Fruit fly (Drosophila melanogaster) whole organism, embryonic: ENCODE measurements around the gene mTTF.

Experiments used
- Bteb2 ChIP-seq: fragments of 200-800 bp; sonication (Bioruptor generic); optimal IDR thresholded peaks from 2 replicates; lab custom pipeline; 2016; ENCODE audit warnings: missing biosample characterization, missing genetic modification characterization
- CG12071 ChIP-seq: fragments of 200-800 bp; sonication (Bioruptor generic); optimal IDR thresholded peaks from 3 replicates; lab custom pipeline; 2018; ENCODE audit warnings: missing biosample characterization, mild to moderate bottlenecking, missing genetic modification characterization
- CG12155 ChIP-seq: fragments of 200-800 bp; sonication (Bioruptor generic); optimal IDR thresholded peaks from 3 replicates; lab custom pipeline; 2016; ENCODE audit warnings: missing biosample characterization, missing genetic modification characterization
- CG14441 ChIP-seq: fragments of 200-800 bp; sonication (Bioruptor generic); IDR thresholded peaks from 2 replicates; pipeline ENCODE4 v1.3.6; 2022; ENCODE audit warnings: missing biosample characterization, missing genetic modification characterization
- CG1603 ChIP-seq: fragments of 200-800 bp; sonication (Bioruptor generic); optimal IDR thresholded peaks from 2 replicates; lab custom pipeline; 2019; ENCODE audit warnings: missing biosample characterization, mild to moderate bottlenecking, missing genetic modification characterization, moderate library complexity
- CG16779 ChIP-seq: fragments of 200-800 bp; sonication (Bioruptor generic); IDR thresholded peaks from 2 replicates; pipeline ENCODE4 v1.3.6; 2022; ENCODE audit warnings: missing biosample characterization, missing genetic modification characterization
- CG17359 ChIP-seq: fragments of 200-800 bp; sonication (Bioruptor generic); optimal IDR thresholded peaks from 3 replicates; lab custom pipeline; 2018; ENCODE audit warnings: missing biosample characterization, mild to moderate bottlenecking, missing genetic modification characterization, moderate library complexity
- CG2889 ChIP-seq: fragments of 200-800 bp; sonication (Bioruptor generic); IDR thresholded peaks from 3 replicates; pipeline ENCODE4 v1.3.6; 2022; ENCODE audit warnings: missing biosample characterization, missing genetic modification characterization
- CG3281 ChIP-seq: fragments of 200-800 bp; sonication (Bioruptor generic); optimal IDR thresholded peaks from 3 replicates; lab custom pipeline; 2017; ENCODE audit warnings: missing biosample characterization, mild to moderate bottlenecking, missing genetic modification characterization
- CG43689 ChIP-seq: fragments of 200-800 bp; sonication (Bioruptor generic); IDR thresholded peaks from 2 replicates; pipeline ENCODE4 v1.3.6; 2022; ENCODE audit warnings: missing biosample characterization, missing genetic modification characterization
- CG6689 ChIP-seq: fragments of 200-800 bp; sonication (Bioruptor generic); IDR thresholded peaks from 2 replicates; pipeline ENCODE4 v1.3.6; 2022; ENCODE audit warnings: missing biosample characterization, missing genetic modification characterization
- CG6791 ChIP-seq: fragments of 200-800 bp; sonication (Bioruptor generic); IDR thresholded peaks from 3 replicates; pipeline ENCODE4 v1.3.6; 2022; ENCODE audit warnings: missing biosample characterization, missing genetic modification characterization; ENCODE audit not compliant: partially characterized antibody
- CG8290 ChIP-seq, 3 experiments: fragments of 200-800 bp; sonication (Bioruptor generic); optimal IDR thresholded peaks; 2 replicates each; lab custom pipeline; 2016 to 2019; ENCODE audit warnings: missing biosample characterization in 3 of 3, missing genetic modification characterization in 3 of 3, mild to moderate bottlenecking in 2 of 3, moderate library complexity in 1 of 3
- CG8388 ChIP-seq: fragments of 200-800 bp; sonication (Bioruptor generic); optimal IDR thresholded peaks from 2 replicates; lab custom pipeline; 2019; ENCODE audit warnings: missing biosample characterization, mild to moderate bottlenecking, missing genetic modification characterization, moderate library complexity
- Drgx ChIP-seq: fragments of 200-800 bp; sonication (Bioruptor generic); IDR thresholded peaks from 2 replicates; pipeline ENCODE4 v1.3.6; 2022; ENCODE audit warnings: missing biosample characterization, missing genetic modification characterization
- Fer3 ChIP-seq: fragments of 200-800 bp; sonication (Bioruptor generic); optimal IDR thresholded peaks from 2 replicates; lab custom pipeline; 2018; ENCODE audit warnings: missing biosample characterization, mild to moderate bottlenecking, missing genetic modification characterization, moderate library complexity
- GATAe ChIP-seq: fragments of 200-800 bp; sonication (Bioruptor generic); conservative IDR thresholded peaks from 2 replicates; pipeline ENCODE4 v1.3.6; 2022; ENCODE audit warnings: missing biosample characterization, missing genetic modification characterization
- H15 ChIP-seq: fragments of 200-800 bp; sonication (Bioruptor generic); IDR thresholded peaks from 3 replicates; pipeline ENCODE4 v1.3.6; 2022; ENCODE audit warnings: missing biosample characterization, missing genetic modification characterization
- MESR4 ChIP-seq: fragments of 200-800 bp; sonication (Bioruptor generic); optimal IDR thresholded peaks from 2 replicates; lab custom pipeline; 2018; ENCODE audit warnings: missing biosample characterization, mild to moderate bottlenecking, missing genetic modification characterization, moderate library complexity
- Med ChIP-seq: fragments of 200-800 bp; sonication (Bioruptor generic); peaks from one replicate; lab custom pipeline; 2016; ENCODE audit warnings: missing biosample characterization, missing genetic modification characterization, mild to moderate bottlenecking, inconsistent platforms, moderate library complexity
- Myb ChIP-seq: fragments of 200-800 bp; sonication (Bioruptor generic); optimal IDR thresholded peaks from 2 replicates; lab custom pipeline; 2016; ENCODE audit warnings: missing biosample characterization, missing genetic modification characterization
- Pdp1 ChIP-seq, 2 experiments: fragments of 200-800 bp; sonication (Bioruptor generic); optimal IDR thresholded peaks; 3 replicates each; lab custom pipeline; 2016; ENCODE audit warnings: missing biosample characterization in 2 of 2, missing genetic modification characterization in 2 of 2, mild to moderate bottlenecking in 1 of 2, moderate library complexity in 1 of 2
- YL-1 ChIP-seq: fragments of 200-800 bp; sonication (Bioruptor generic); optimal IDR thresholded peaks from 3 replicates; lab custom pipeline; 2017; ENCODE audit warnings: missing biosample characterization, mild to moderate bottlenecking, missing genetic modification characterization
- ac ChIP-seq: fragments of 200-800 bp; sonication (Bioruptor generic); optimal IDR thresholded peaks from 3 replicates; lab custom pipeline; 2017; ENCODE audit warnings: missing biosample characterization, mild to moderate bottlenecking, missing genetic modification characterization
- bowl ChIP-seq: fragments of 200-800 bp; sonication (Bioruptor generic); IDR thresholded peaks from 2 replicates; pipeline ENCODE4 v1.3.6; 2022; ENCODE audit warnings: missing biosample characterization, missing genetic modification characterization
- dan ChIP-seq: fragments of 200-800 bp; sonication (Bioruptor generic); IDR thresholded peaks from 2 replicates; pipeline ENCODE4 v1.3.6; 2022; ENCODE audit warnings: missing biosample characterization, missing genetic modification characterization
- en ChIP-seq: fragments of 200-800 bp; sonication (Bioruptor generic); optimal IDR thresholded peaks from 2 replicates; lab custom pipeline; 2016; ENCODE audit warnings: missing biosample characterization, missing genetic modification characterization
- exex ChIP-seq: fragments of 200-800 bp; sonication (Bioruptor generic); optimal IDR thresholded peaks from 4 replicates; lab custom pipeline; 2018; ENCODE audit warnings: missing biosample characterization, mild to moderate bottlenecking, missing genetic modification characterization, moderate library complexity
- ftz-f1 ChIP-seq: fragments of 200-800 bp; sonication (Bioruptor generic); optimal IDR thresholded peaks from 2 replicates; lab custom pipeline; 2016; ENCODE audit warnings: missing biosample characterization, missing genetic modification characterization
- lab ChIP-seq: fragments of 200-800 bp; sonication (Bioruptor generic); optimal IDR thresholded peaks from 3 replicates; lab custom pipeline; 2017; ENCODE audit warnings: missing biosample characterization, missing genetic modification characterization, mild to moderate bottlenecking, moderate library complexity, missing genetic modification reagents
- pho ChIP-seq: fragments of 200-800 bp; sonication (Bioruptor generic); optimal IDR thresholded peaks from 2 replicates; lab custom pipeline; 2016; ENCODE audit warnings: missing biosample characterization, missing genetic modification characterization
- run ChIP-seq: fragments of 200-800 bp; sonication (Bioruptor generic); optimal IDR thresholded peaks from 3 replicates; lab custom pipeline; 2018; ENCODE audit warnings: missing biosample characterization, mild to moderate bottlenecking, missing genetic modification characterization
- sens ChIP-seq: fragments of 200-800 bp; sonication (Bioruptor generic); peaks from one replicate; lab custom pipeline; 2016; ENCODE audit warnings: missing biosample characterization, missing genetic modification characterization
- slbo ChIP-seq: fragments of 200-800 bp; sonication (Bioruptor generic); IDR thresholded peaks from 2 replicates; pipeline ENCODE4 v1.3.6; 2022; ENCODE audit warnings: missing biosample characterization, missing genetic modification characterization
- slp2 ChIP-seq: fragments of 200-800 bp; sonication (Bioruptor generic); optimal IDR thresholded peaks from 2 replicates; lab custom pipeline; 2016; ENCODE audit warnings: missing biosample characterization, missing genetic modification characterization
- so ChIP-seq: fragments of 200-800 bp; sonication (Bioruptor generic); IDR thresholded peaks from 3 replicates; pipeline ENCODE4 v1.3.6; 2022; ENCODE audit warnings: missing biosample characterization, missing genetic modification characterization
- tap ChIP-seq: fragments of 200-800 bp; optimal IDR thresholded peaks from 3 replicates; lab custom pipeline; 2019; ENCODE audit warnings: missing biosample characterization, mild to moderate bottlenecking, missing genetic modification characterization, moderate library complexity
- ttk ChIP-seq: fragments of 200-800 bp; sonication (Bioruptor generic); IDR thresholded peaks from 2 replicates; pipeline ENCODE4 v2.1.2; 2022; ENCODE audit warnings: missing biosample characterization, missing genetic modification characterization
- vfl ChIP-seq: fragments of 200-800 bp; sonication (Bioruptor generic); optimal IDR thresholded peaks from 2 replicates; lab custom pipeline; 2016; ENCODE audit warnings: missing biosample characterization, missing genetic modification characterization
- wor ChIP-seq: fragments of 200-800 bp; sonication (Bioruptor generic); IDR thresholded peaks from 2 replicates; pipeline ENCODE4 v1.3.6; 2022; ENCODE audit warnings: missing biosample characterization, missing genetic modification characterization
- yki ChIP-seq: fragments of >200 bp; optimal IDR thresholded peaks from 3 replicates; lab custom pipeline; 2018

mTTF gene

dm6 chr2L:14394298-14395064, 45.9 kb upstream of the mTTF start (continued):
- TF ChIP-seq so (GFP tag; lab: Robert Waterston, UW) (peak; percentile 37; the same call in 1 of the 3 replicates), run (tag; lab: Kevin White, UChicago) (peak; percentile 37), vfl (no peak), en (GFP tag; lab: Kevin White, UChicago) (no peak), ftz-f1 (no peak), CG17359 (tag; lab: Kevin White, UChicago) (peak; percentile 27), CG6689 (GFP tag; lab: Robert Waterston, UW) (0 out of 2 replicates have a peak, but pooled peaks have one; percentile 35), CG6791 (GFP tag; lab: Robert Waterston, UW) (no peak), CG3281 (GFP tag; lab: Kevin White, UChicago) (peak; percentile 55), YL-1 (GFP tag; lab: Kevin White, UChicago) (no peak), MESR4 (GFP tag; lab: Kevin White, UChicago) (no peak), CG1603 (tag; lab: Kevin White, UChicago) (peak; percentile 42), CG8388 (peak; percentile 49), CG16779 (GFP tag; lab: Robert Waterston, UW) (no peak), pho (GFP tag; lab: Kevin White, UChicago) (no peak), CG43689 (no peak), slp2 (peak; percentile 1), Pdp1 (GFP tag; optimal IDR thresholded peaks at IDR 0.05; lab: Kevin White, UChicago) (peak; percentile 22 to 42), Myb (GFP tag; lab: Kevin White, UChicago) (no peak), wor (GFP tag; lab: Robert Waterston, UW) (no peak), bowl (GFP tag; lab: Robert Waterston, UW) (no peak), ac (GFP tag; lab: Kevin White, UChicago) (no peak)
- TF ChIP-seq, all 482 proteins: peak for 146

DNA sequence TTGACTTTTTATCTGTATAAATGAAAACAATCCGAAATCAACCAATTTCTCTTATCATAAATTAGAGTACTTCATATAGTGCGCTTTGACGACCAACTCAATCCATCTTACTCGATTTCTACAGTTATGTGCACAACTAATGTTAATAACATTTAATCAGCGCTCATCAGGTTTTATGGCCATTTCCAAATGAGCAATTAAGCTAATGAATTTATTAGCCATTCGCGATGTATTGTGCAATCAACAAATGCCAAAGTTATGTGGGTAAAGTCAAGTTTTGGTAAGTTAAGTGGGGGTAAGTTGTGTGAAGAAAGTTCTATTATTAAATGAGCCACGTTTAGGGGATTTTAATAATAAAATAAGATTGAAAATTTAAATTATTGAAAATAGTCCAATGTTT, 44.9 kb upstream of the mTTF start:
- no peak for TF ChIP-seq dan (GFP tag; lab: Robert Waterston, UW)
- no peak for TF ChIP-seq CG12155 (GFP tag; lab: Kevin White, UChicago)
- no peak for TF ChIP-seq CG2889 (GFP tag; lab: Robert Waterston, UW)
- TF ChIP-seq tap (tag; lab: Kevin White, UChicago): no peak
- no peak for TF ChIP-seq ttk (GFP tag; lab: Robert Waterston, UW)
- TF ChIP-seq Drgx (GFP tag; lab: Robert Waterston, UW): no peak
- no peak for TF ChIP-seq CG8290 (GFP tag; optimal IDR thresholded peaks at IDR 0.05; lab: Kevin White, UChicago)
- TF ChIP-seq CG8290 (tag; optimal IDR thresholded peaks at IDR 0.05; lab: Kevin White, UChicago): peak in 1 of 2 experiments; percentile 18
- peak; percentile 1 for TF ChIP-seq CG12071 (GFP tag; lab: Kevin White, UChicago)
- TF ChIP-seq exex: peak; percentile 43
- peak; percentile 9 for TF ChIP-seq Fer3 (tag; lab: Kevin White, UChicago)
- TF ChIP-seq lab (GFP tag; lab: Kevin White, UChicago): peak; percentile 7
- no peak for TF ChIP-seq yki (lab: Kevin White, UChicago)
- TF ChIP-seq sens (GFP tag; lab: Kevin White, UChicago): peak; percentile 18
- TF ChIP-seq Bteb2 (GFP tag; lab: Kevin White, UChicago): no peak
- peak; percentile 2 for TF ChIP-seq Med (GFP tag; lab: Kevin White, UChicago)
- TF ChIP-seq slbo (GFP tag; lab: Robert Waterston, UW): no peak
- no peak for TF ChIP-seq CG14441 (GFP tag; lab: Robert Waterston, UW)
- TF ChIP-seq GATAe (GFP tag; lab: Robert Waterston, UW): no peak
- TF ChIP-seq H15 (GFP tag; lab: Robert Waterston, UW): no peak
- peak in 1 of 2 experiments; percentile 61 for TF ChIP-seq Pdp1 (GFP tag; optimal IDR thresholded peaks at IDR 0.05; lab: Kevin White, UChicago)
